4 fruit fly cellular contexts compared by ENCODE assay signal in the genomic region with DNA sequence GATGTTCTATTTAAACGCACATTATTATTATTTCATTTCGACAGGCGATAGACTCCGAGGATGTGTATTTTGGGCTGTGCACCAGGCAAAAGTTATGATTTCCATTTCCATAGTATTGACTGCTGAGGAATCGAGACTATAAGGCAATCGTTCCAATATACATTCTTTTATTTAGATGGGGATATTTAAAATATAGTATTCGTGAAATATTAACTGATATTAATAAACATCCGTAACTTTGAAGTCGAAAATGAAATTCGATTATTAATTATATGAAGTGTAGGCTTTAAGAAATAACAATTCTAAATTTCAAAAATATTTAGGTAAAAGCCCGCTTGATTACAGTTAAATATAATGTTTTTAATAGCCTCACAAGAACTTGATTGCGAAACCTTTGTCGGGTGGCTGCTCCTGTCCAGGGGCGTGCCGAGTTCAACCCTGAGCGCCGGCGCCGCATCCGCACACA.
TF ChIP-seq lines count a peak whose summit lies in the region.

No protein-coding gene starts in this region.

- no peak for TF ChIP-seq CTCF in whole organism, embryonic (GFP tag; optimal IDR thresholded peaks at IDR 0.05; lab: Kevin White, UChicago)

TF ChIP-seq in whole organism, embryonic, 481 proteins besides CTCF, POLR2A, EP300 and RAD21 (continues in another document):
- peak; percentile 89 for TF ChIP-seq CG7556 (GFP tag; optimal IDR thresholded peaks at IDR 0.05; lab: Kevin White, UChicago)
- peak; percentile 70 for TF ChIP-seq row (GFP tag; IDR thresholded peaks at IDR 0.05; lab: Robert Waterston, UW)
- TF ChIP-seq CG6689 (GFP tag; IDR thresholded peaks at IDR 0.05; lab: Robert Waterston, UW) = peak; percentile 61
- TF ChIP-seq Pdp1 (GFP tag; optimal IDR thresholded peaks at IDR 0.05; lab: Kevin White, UChicago) = peak; percentile 1 to 21
- no peak for TF ChIP-seq Hr3 (GFP tag; optimal IDR thresholded peaks at IDR 0.05; lab: Kevin White, UChicago)
- TF ChIP-seq CG9437 (GFP tag; optimal IDR thresholded peaks at IDR 0.05; lab: Kevin White, UChicago) = peak; percentile 53
- no peak for TF ChIP-seq Aef1 (GFP tag; IDR thresholded peaks at IDR 0.05; lab: Robert Waterston, UW)
- TF ChIP-seq CG4820 (GFP tag; optimal IDR thresholded peaks at IDR 0.05; lab: Kevin White, UChicago) = peak; percentile 6
- TF ChIP-seq sens-2 (GFP tag; IDR thresholded peaks at IDR 0.05; lab: Robert Waterston, UW) = peak; percentile 37; the same call in 1 of the 2 replicates
- TF ChIP-seq lilli (GFP tag; optimal IDR thresholded peaks at IDR 0.05; lab: Kevin White, UChicago) = peak; percentile 7
- TF ChIP-seq Meics (GFP tag; optimal IDR thresholded peaks at IDR 0.05; lab: Kevin White, UChicago) = peak; percentile 62
- TF ChIP-seq odd (GFP tag; optimal IDR thresholded peaks at IDR 0.05; lab: Kevin White, UChicago) = peak; percentile 62
- peak; percentile 51 for TF ChIP-seq CG1529 (GFP tag; optimal IDR thresholded peaks at IDR 0.05; lab: Kevin White, UChicago)
- 0 out of 2 replicates have a peak, but pooled peaks have one; percentile 36 for TF ChIP-seq Rfx (GFP tag; IDR thresholded peaks at IDR 0.05; lab: Robert Waterston, UW)
- peak; percentile 11 for TF ChIP-seq CG6683 (GFP tag; optimal IDR thresholded peaks at IDR 0.05; lab: Kevin White, UChicago)
- TF ChIP-seq seq (GFP tag; IDR thresholded peaks at IDR 0.05; lab: Robert Waterston, UW) = 0 out of 2 replicates have a peak, but pooled peaks have one; percentile 26
- TF ChIP-seq CG4424 (GFP tag; optimal IDR thresholded peaks at IDR 0.05; lab: Kevin White, UChicago) = peak; percentile 61
- TF ChIP-seq PHDP (tag; optimal IDR thresholded peaks at IDR 0.05; lab: Kevin White, UChicago) = peak; percentile 40
- TF ChIP-seq gcm (GFP tag; optimal IDR thresholded peaks at IDR 0.05; lab: Kevin White, UChicago) = peak; percentile 60
- no peak for TF ChIP-seq HmgZ (tag; optimal IDR thresholded peaks at IDR 0.05; lab: Kevin White, UChicago)

TF ChIP-seq in whole organism, prepupa, 60 proteins besides CTCF, POLR2A, EP300 and RAD21:
- peak; percentile 17 for TF ChIP-seq esn (GFP tag; optimal IDR thresholded peaks at IDR 0.05; lab: Kevin White, UChicago)
- TF ChIP-seq CG32006 (GFP tag; optimal IDR thresholded peaks at IDR 0.05; lab: Kevin White, UChicago) = peak; percentile 5
- TF ChIP-seq dac (GFP tag; optimal IDR thresholded peaks at IDR 0.05; lab: Kevin White, UChicago) = no peak
- peak; percentile 14 for TF ChIP-seq CG3919 (GFP tag; optimal IDR thresholded peaks at IDR 0.05; lab: Kevin White, UChicago)
- peak; percentile 59 for TF ChIP-seq Eip78C (GFP tag; lab: Kevin White, UChicago)
- TF ChIP-seq OdsH (GFP tag; optimal IDR thresholded peaks at IDR 0.05; lab: Kevin White, UChicago) = no peak
- TF ChIP-seq CG6808 (GFP tag; optimal IDR thresholded peaks at IDR 0.05; lab: Kevin White, UChicago) = peak; percentile 10
- TF ChIP-seq CG8632 (GFP tag; optimal IDR thresholded peaks at IDR 0.05; lab: Kevin White, UChicago) = no peak
- peak; percentile 0 for TF ChIP-seq acj6 (GFP tag; optimal IDR thresholded peaks at IDR 0.05; lab: Kevin White, UChicago)
- TF ChIP-seq CG34406 (GFP tag; optimal IDR thresholded peaks at IDR 0.05; lab: Kevin White, UChicago) = peak; percentile 9
- TF ChIP-seq spab (GFP tag; optimal IDR thresholded peaks at IDR 0.05; lab: Kevin White, UChicago) = peak; percentile 4

TF ChIP-seq in whole organism, pupa, 21 proteins besides CTCF, POLR2A, EP300 and RAD21:
- TF ChIP-seq CG14655 (GFP tag; optimal IDR thresholded peaks at IDR 0.05; lab: Kevin White, UChicago) (peak; percentile 25), CG8159 (tag; optimal IDR thresholded peaks at IDR 0.05; lab: Kevin White, UChicago) (peak; percentile 46), Snoo (tag; optimal IDR thresholded peaks at IDR 0.05; lab: Kevin White, UChicago) (no peak), CG34367 (tag; optimal IDR thresholded peaks at IDR 0.05; lab: Kevin White, UChicago) (no peak), EcR (GFP tag; optimal IDR thresholded peaks at IDR 0.05; lab: Kevin White, UChicago) (no peak), CG15710 (tag; optimal IDR thresholded peaks at IDR 0.05; lab: Kevin White, UChicago) (peak; percentile 4)

TF ChIP-seq in whole organism, wandering third instar larva, 38 proteins besides CTCF, POLR2A, EP300 and RAD21:
- TF ChIP-seq fru (GFP tag; optimal IDR thresholded peaks at IDR 0.05; lab: Kevin White, UChicago) (peak; percentile 30), pan (optimal IDR thresholded peaks at IDR 0.05; lab: Kevin White, UChicago) (no peak), dmrt93B (GFP tag; optimal IDR thresholded peaks at IDR 0.05; lab: Kevin White, UChicago) (no peak), Dif (GFP tag; optimal IDR thresholded peaks at IDR 0.05; lab: Kevin White, UChicago; ENCODE audit: partially characterized antibody) (no peak), dl (GFP tag; optimal IDR thresholded peaks at IDR 0.05; lab: Kevin White, UChicago; ENCODE audit: insufficient read depth in 1 of 2, partially characterized antibody in 2 of 2) (no peak), CrebA (GFP tag; optimal IDR thresholded peaks at IDR 0.05; lab: Kevin White, UChicago; ENCODE audit: borderline replicate concordance) (no peak), Sp1 (GFP tag; optimal IDR thresholded peaks at IDR 0.05; lab: Kevin White, UChicago) (no peak), Hr83 (GFP tag; optimal IDR thresholded peaks at IDR 0.05; lab: Kevin White, UChicago; ENCODE audit: poor library complexity, severe bottlenecking) (no peak), dsf (GFP tag; optimal IDR thresholded peaks at IDR 0.05; lab: Kevin White, UChicago; ENCODE audit: borderline replicate concordance) (no peak), OdsH (GFP tag; optimal IDR thresholded peaks at IDR 0.05; lab: Kevin White, UChicago) (no peak), tai (GFP tag; optimal IDR thresholded peaks at IDR 0.05; lab: Kevin White, UChicago) (no peak), Myc (optimal IDR thresholded peaks at IDR 0.05; lab: Kevin White, UChicago) (no peak), Vsx2 (GFP tag; optimal IDR thresholded peaks at IDR 0.05; lab: Kevin White, UChicago; ENCODE audit: partially characterized antibody) (no peak), Mio (GFP tag; optimal IDR thresholded peaks at IDR 0.05; lab: Kevin White, UChicago) (no peak), jim (GFP tag; optimal IDR thresholded peaks at IDR 0.05; lab: Kevin White, UChicago) (no peak), foxo (GFP tag; optimal IDR thresholded peaks at IDR 0.05; lab: Kevin White, UChicago) (peak in 1 of 2 experiments; percentile 28), Abd-B (GFP tag; optimal IDR thresholded peaks at IDR 0.05; lab: Kevin White, UChicago) (no peak), Dfd (GFP tag; optimal IDR thresholded peaks at IDR 0.05; lab: Kevin White, UChicago) (no peak)
